Fruit fly (Drosophila melanogaster): Measurements from ENCODE around the gene CG11696.

The CG11696 gene

dm6 chrX:11615652-11616495 lies 42.3 kb downstream of the CG11696 start, which contains the start of the genes RPA3 and Met (continued):
- peak; percentile 64 for TF ChIP-seq MESR4 (GFP tag; optimal IDR thresholded peaks at IDR 0.05)
- TF ChIP-seq CG8388 (GFP tag; optimal IDR thresholded peaks at IDR 0.05) = no peak
- TF ChIP-seq CG8359 (GFP tag; optimal IDR thresholded peaks at IDR 0.05; ENCODE audit: borderline replicate concordance) = no peak
- TF ChIP-seq pzg (GFP tag; optimal IDR thresholded peaks at IDR 0.05) = peak; percentile 30
- no peak for TF ChIP-seq Xbp1 (GFP tag; optimal IDR thresholded peaks at IDR 0.05)
- no peak for TF ChIP-seq eve (GFP tag; optimal IDR thresholded peaks at IDR 0.05)
- no peak for TF ChIP-seq sens-2 (GFP tag; IDR thresholded peaks at IDR 0.05)
- no peak for TF ChIP-seq TFAM (GFP tag; optimal IDR thresholded peaks at IDR 0.05)
- no peak for TF ChIP-seq ind (GFP tag; optimal IDR thresholded peaks at IDR 0.05)
- TF ChIP-seq chif (GFP tag; optimal IDR thresholded peaks at IDR 0.05) = no peak
- no peak for TF ChIP-seq CG17186 (GFP tag; optimal IDR thresholded peaks at IDR 0.05)
- peak; percentile 60; the same call in 2 of the 3 replicates for TF ChIP-seq CG16813 (GFP tag; IDR thresholded peaks at IDR 0.05; ENCODE audit: partially characterized antibody)
- TF ChIP-seq CG32767 (GFP tag; IDR thresholded peaks at IDR 0.05) = no peak
- TF ChIP-seq Fer1 (GFP tag; optimal IDR thresholded peaks at IDR 0.05) = peak; percentile 7
- TF ChIP-seq stwl (tag; optimal IDR thresholded peaks at IDR 0.05) = peak; percentile 56
- TF ChIP-seq Sox100B (GFP tag; optimal IDR thresholded peaks at IDR 0.05) = no peak
- no peak for TF ChIP-seq Aef1 (GFP tag; IDR thresholded peaks at IDR 0.05)
- no peak for TF ChIP-seq usp (GFP tag; optimal IDR thresholded peaks at IDR 0.05)
- TF ChIP-seq CG11696 (GFP tag; IDR thresholded peaks at IDR 0.05) = no peak
- TF ChIP-seq CG12391 (tag; optimal IDR thresholded peaks at IDR 0.05) = no peak
- TF ChIP-seq CG1529 (GFP tag; optimal IDR thresholded peaks at IDR 0.05) = no peak
- TF ChIP-seq CG33557 (GFP tag; optimal IDR thresholded peaks at IDR 0.05) = no peak
- TF ChIP-seq mam (GFP tag; optimal IDR thresholded peaks at IDR 0.05) = no peak
- TF ChIP-seq CG10543 (GFP tag; optimal IDR thresholded peaks at IDR 0.05) = no peak
- no peak for TF ChIP-seq sc (optimal IDR thresholded peaks at IDR 0.05)
- TF ChIP-seq sc (GFP tag; optimal IDR thresholded peaks at IDR 0.05) = no peak
- TF ChIP-seq ttk (GFP tag; IDR thresholded peaks at IDR 0.05) = no peak
- TF ChIP-seq CG1647 (GFP tag; optimal IDR thresholded peaks at IDR 0.05) = no peak
- no peak for TF ChIP-seq ken (GFP tag; IDR thresholded peaks at IDR 0.05)
- no peak for TF ChIP-seq slbo (GFP tag; IDR thresholded peaks at IDR 0.05)
- no peak for TF ChIP-seq C15 (GFP tag; IDR thresholded peaks at IDR 0.05)
- no peak for TF ChIP-seq Doc2 (GFP tag; IDR thresholded peaks at IDR 0.05)
- no peak for TF ChIP-seq cwo (GFP tag; optimal IDR thresholded peaks at IDR 0.05)
- no peak for TF ChIP-seq unpg (GFP tag; optimal IDR thresholded peaks at IDR 0.05)
- TF ChIP-seq Lpt (GFP tag; optimal IDR thresholded peaks at IDR 0.05) = no peak
- no peak for TF ChIP-seq crp (GFP tag; optimal IDR thresholded peaks at IDR 0.05)
- no peak for TF ChIP-seq ab (GFP tag; optimal IDR thresholded peaks at IDR 0.05)
- no peak for TF ChIP-seq tx (GFP tag; optimal IDR thresholded peaks at IDR 0.05)
- no peak for TF ChIP-seq D (optimal IDR thresholded peaks at IDR 0.05)
- no peak for TF ChIP-seq D (GFP tag; optimal IDR thresholded peaks at IDR 0.05)
- TF ChIP-seq Abd-B (GFP tag; optimal IDR thresholded peaks at IDR 0.05) = no peak
- TF ChIP-seq nom (GFP tag; optimal IDR thresholded peaks at IDR 0.05) = no peak
- TF ChIP-seq run (tag; optimal IDR thresholded peaks at IDR 0.05) = no peak
- TF ChIP-seq CG10274 (GFP tag; optimal IDR thresholded peaks at IDR 0.05) = no peak
- TF ChIP-seq CG17328 (GFP tag; IDR thresholded peaks at IDR 0.05) = no peak
- peak; percentile 51 for TF ChIP-seq CG15514 (GFP tag; optimal IDR thresholded peaks at IDR 0.05)
- TF ChIP-seq Nf-YC (tag; optimal IDR thresholded peaks at IDR 0.05) = peak; percentile 14
- TF ChIP-seq Lhr (GFP tag; optimal IDR thresholded peaks at IDR 0.05) = no peak
- no peak for TF ChIP-seq CG12744 (GFP tag; optimal IDR thresholded peaks at IDR 0.05)
- no peak for TF ChIP-seq vvl (GFP tag; IDR thresholded peaks at IDR 0.05)

All from whole organism, embryonic.